Fruit fly (Drosophila melanogaster) whole organism, embryonic: ENCODE measurements around the gene CG32713.

ENCODE experiments used
- Asciz ChIP-seq: fragments of 200-800 bp; sonication (Bioruptor generic); optimal IDR thresholded peaks from 2 replicates; lab custom pipeline; 2017; ENCODE audit warnings: missing biosample characterization, mild to moderate bottlenecking, missing genetic modification characterization, missing genetic modification reagents
- Atf3 ChIP-seq: fragments of 200-800 bp; sonication (Bioruptor generic); optimal IDR thresholded peaks from 3 replicates; lab custom pipeline; 2016; ENCODE audit warnings: missing biosample characterization, missing genetic modification characterization
- Bteb2 ChIP-seq: fragments of 200-800 bp; sonication (Bioruptor generic); optimal IDR thresholded peaks from 2 replicates; lab custom pipeline; 2016; ENCODE audit warnings: missing biosample characterization, missing genetic modification characterization
- CG11723 ChIP-seq: fragments of 200-800 bp; sonication (Bioruptor generic); optimal IDR thresholded peaks from 2 replicates; lab custom pipeline; 2017; ENCODE audit warnings: missing biosample characterization, mild to moderate bottlenecking, missing genetic modification characterization
- CG12236 ChIP-seq: fragments of 200-800 bp; sonication (Bioruptor generic); optimal IDR thresholded peaks from 2 replicates; lab custom pipeline; 2016; ENCODE audit warnings: missing biosample characterization, missing genetic modification characterization
- CG12769 ChIP-seq: fragments of 200-800 bp; sonication (Bioruptor generic); optimal IDR thresholded peaks from 2 replicates; lab custom pipeline; 2019; ENCODE audit warnings: missing biosample characterization, mild to moderate bottlenecking, missing genetic modification characterization, moderate library complexity
- CG13775 ChIP-seq: fragments of 200-800 bp; sonication (Bioruptor generic); optimal IDR thresholded peaks from 3 replicates; lab custom pipeline; 2017; ENCODE audit warnings: missing biosample characterization, mild to moderate bottlenecking, missing genetic modification characterization
- CG15011 ChIP-seq: fragments of 200-800 bp; sonication (Bioruptor generic); optimal IDR thresholded peaks from 3 replicates; lab custom pipeline; 2018; ENCODE audit warnings: missing biosample characterization, mild to moderate bottlenecking, missing genetic modification characterization
- CG3838 ChIP-seq: fragments of 200-800 bp; sonication (Bioruptor generic); optimal IDR thresholded peaks from 3 replicates; lab custom pipeline; 2016; ENCODE audit warnings: missing biosample characterization, missing genetic modification characterization
- CG3995 ChIP-seq: fragments of 200-800 bp; sonication (Bioruptor generic); optimal IDR thresholded peaks from 3 replicates; lab custom pipeline; 2016; ENCODE audit warnings: missing biosample characterization, missing genetic modification characterization
- CG42726 ChIP-seq: fragments of 200-800 bp; sonication (Bioruptor generic); IDR thresholded peaks from 2 replicates; pipeline ENCODE4 v1.3.6; 2022; ENCODE audit warnings: missing biosample characterization, missing genetic modification characterization; ENCODE audit not compliant: partially characterized antibody
- CG4854 ChIP-seq: fragments of 200-800 bp; sonication (Bioruptor generic); optimal IDR thresholded peaks from 2 replicates; lab custom pipeline; 2016; ENCODE audit warnings: missing biosample characterization, missing genetic modification characterization, inconsistent platforms
- CG6683 ChIP-seq: fragments of 200-800 bp; sonication (Bioruptor generic); optimal IDR thresholded peaks from 2 replicates; lab custom pipeline; 2017; ENCODE audit warnings: missing biosample characterization, mild to moderate bottlenecking, missing genetic modification characterization, missing genetic modification reagents
- CG7786 ChIP-seq: fragments of 200-800 bp; sonication (Bioruptor generic); optimal IDR thresholded peaks from 2 replicates; lab custom pipeline; 2016; ENCODE audit warnings: missing biosample characterization, missing genetic modification characterization
- CG8944 ChIP-seq: fragments of 200-800 bp; sonication (Bioruptor generic); optimal IDR thresholded peaks from 3 replicates; lab custom pipeline; 2016; ENCODE audit warnings: missing biosample characterization, missing genetic modification characterization
- CG9437 ChIP-seq: fragments of 200-800 bp; sonication (Bioruptor generic); optimal IDR thresholded peaks from 2 replicates; lab custom pipeline; 2018; ENCODE audit warnings: missing biosample characterization, mild to moderate bottlenecking, missing genetic modification characterization
- Camta ChIP-seq: fragments of 200-800 bp; sonication (Bioruptor generic); optimal IDR thresholded peaks from 2 replicates; lab custom pipeline; 2016; ENCODE audit warnings: missing biosample characterization, missing genetic modification characterization
- Dek ChIP-seq: fragments of 200-800 bp; sonication (Bioruptor generic); optimal IDR thresholded peaks from 3 replicates; lab custom pipeline; 2019; ENCODE audit warnings: missing biosample characterization, mild to moderate bottlenecking, missing genetic modification characterization, moderate library complexity
- Elba2 ChIP-seq: fragments of 200-800 bp; sonication (Bioruptor generic); optimal IDR thresholded peaks from 3 replicates; lab custom pipeline; 2016; ENCODE audit warnings: missing biosample characterization, missing genetic modification characterization
- HmgD ChIP-seq: fragments of 200-800 bp; sonication (Bioruptor generic); optimal IDR thresholded peaks from 3 replicates; lab custom pipeline; 2016; ENCODE audit warnings: missing biosample characterization, missing genetic modification characterization
- Hsf ChIP-seq: fragments of 200-800 bp; sonication (Bioruptor generic); optimal IDR thresholded peaks from 3 replicates; lab custom pipeline; 2016; ENCODE audit warnings: missing biosample characterization, missing genetic modification characterization
- Lim3 ChIP-seq: fragments of 200-800 bp; sonication (Bioruptor generic); IDR thresholded peaks from 2 replicates; pipeline ENCODE4 v1.3.6; 2022; ENCODE audit warnings: missing biosample characterization, missing genetic modification characterization
- Mes4 ChIP-seq: fragments of 200-800 bp; sonication (Bioruptor generic); optimal IDR thresholded peaks from 2 replicates; lab custom pipeline; 2016; ENCODE audit warnings: missing biosample characterization, missing genetic modification characterization
- Neu2 ChIP-seq: fragments of 200-800 bp; sonication (Bioruptor generic); optimal IDR thresholded peaks from 3 replicates; lab custom pipeline; 2016; ENCODE audit warnings: missing biosample characterization, missing genetic modification characterization, borderline replicate concordance
- Six4 ChIP-seq: fragments of 200-800 bp; sonication (Bioruptor generic); optimal IDR thresholded peaks from 2 replicates; lab custom pipeline; 2016; ENCODE audit warnings: missing biosample characterization, missing genetic modification characterization
- Sox102F ChIP-seq: fragments of 200-800 bp; sonication (Bioruptor generic); optimal IDR thresholded peaks from 2 replicates; lab custom pipeline; 2018; ENCODE audit warnings: missing biosample characterization, mild to moderate bottlenecking, missing genetic modification characterization, moderate library complexity
- Tbp ChIP-seq: fragments of >200 bp; optimal IDR thresholded peaks from 2 replicates; lab custom pipeline; 2018; ENCODE audit warnings: missing biosample characterization, missing genetic modification characterization
- Xbp1 ChIP-seq: fragments of 200-800 bp; sonication (Bioruptor generic); optimal IDR thresholded peaks from 3 replicates; lab custom pipeline; 2016; ENCODE audit warnings: missing biosample characterization, mild to moderate bottlenecking, missing genetic modification characterization
- ac ChIP-seq: fragments of 200-800 bp; sonication (Bioruptor generic); optimal IDR thresholded peaks from 3 replicates; lab custom pipeline; 2017; ENCODE audit warnings: missing biosample characterization, mild to moderate bottlenecking, missing genetic modification characterization
- amos ChIP-seq: fragments of 200-800 bp; sonication (Bioruptor generic); IDR thresholded peaks from 2 replicates; pipeline ENCODE4 v1.3.6; 2022; ENCODE audit warnings: missing biosample characterization, missing genetic modification characterization; ENCODE audit not compliant: partially characterized antibody
- ara ChIP-seq: fragments of 200-800 bp; sonication (Bioruptor generic); IDR thresholded peaks from 2 replicates; pipeline ENCODE4 v1.3.6; 2022; ENCODE audit warnings: missing biosample characterization, missing genetic modification characterization
- ash1 ChIP-seq: fragments of 200-800 bp; sonication (Bioruptor generic); optimal IDR thresholded peaks from 2 replicates; lab custom pipeline; 2018; ENCODE audit warnings: missing biosample characterization, mild to moderate bottlenecking, missing genetic modification characterization
- bcd ChIP-seq: fragments of 200-800 bp; sonication (Bioruptor generic); optimal IDR thresholded peaks from 2 replicates; lab custom pipeline; 2017; ENCODE audit warnings: missing biosample characterization, mild to moderate bottlenecking, missing genetic modification characterization
- crp ChIP-seq, 2 experiments: fragments of 200-800 bp; sonication (Bioruptor generic); optimal IDR thresholded peaks; 2 replicates in 1 of 2; 3 replicates in 1 of 2; lab custom pipeline; 2017; ENCODE audit warnings: missing biosample characterization in 2 of 2, missing genetic modification characterization in 2 of 2, mild to moderate bottlenecking in 1 of 2, moderate library complexity in 1 of 2
- dan ChIP-seq: fragments of 200-800 bp; sonication (Bioruptor generic); IDR thresholded peaks from 2 replicates; pipeline ENCODE4 v1.3.6; 2022; ENCODE audit warnings: missing biosample characterization, missing genetic modification characterization
- ems ChIP-seq: fragments of 200-800 bp; sonication (Bioruptor generic); optimal IDR thresholded peaks from 3 replicates; lab custom pipeline; 2016; ENCODE audit warnings: missing biosample characterization, missing genetic modification characterization
- en ChIP-seq: fragments of 200-800 bp; sonication (Bioruptor generic); optimal IDR thresholded peaks from 2 replicates; lab custom pipeline; 2016; ENCODE audit warnings: missing biosample characterization, missing genetic modification characterization
- ewg ChIP-seq: fragments of 200-800 bp; sonication (Bioruptor generic); optimal IDR thresholded peaks from 3 replicates; lab custom pipeline; 2017; ENCODE audit warnings: mild to moderate bottlenecking, missing biosample characterization, missing genetic modification reagents, missing genetic modification characterization
- gcm ChIP-seq: fragments of 200-800 bp; sonication (Bioruptor generic); optimal IDR thresholded peaks from 2 replicates; lab custom pipeline; 2019; ENCODE audit warnings: missing biosample characterization, mild to moderate bottlenecking, missing genetic modification characterization, moderate library complexity
- gfzf ChIP-seq: fragments of 200-800 bp; sonication (Bioruptor generic); optimal IDR thresholded peaks from 2 replicates; lab custom pipeline; 2016; ENCODE audit warnings: missing biosample characterization, mild to moderate bottlenecking, missing genetic modification characterization, moderate library complexity
- hbn ChIP-seq: fragments of 200-800 bp; sonication (Bioruptor generic); IDR thresholded peaks from 2 replicates; pipeline ENCODE4 v1.3.6; 2022; ENCODE audit warnings: missing biosample characterization, missing genetic modification characterization; ENCODE audit not compliant: partially characterized antibody
- lbe ChIP-seq: fragments of 200-800 bp; sonication (Bioruptor generic); optimal IDR thresholded peaks from 2 replicates; lab custom pipeline; 2016; ENCODE audit warnings: missing biosample characterization, mild to moderate bottlenecking, missing genetic modification characterization
- mam ChIP-seq: fragments of 200-800 bp; sonication (Bioruptor generic); optimal IDR thresholded peaks from 3 replicates; lab custom pipeline; 2016; ENCODE audit warnings: missing biosample characterization, missing genetic modification characterization
- mld ChIP-seq: fragments of 200-800 bp; sonication (Bioruptor generic); IDR thresholded peaks from 3 replicates; pipeline ENCODE4 v1.3.6; 2022; ENCODE audit warnings: missing biosample characterization, missing genetic modification characterization; ENCODE audit not compliant: partially characterized antibody
- pb ChIP-seq: fragments of 200-800 bp; sonication (Bioruptor generic); optimal IDR thresholded peaks from 3 replicates; lab custom pipeline; 2016; ENCODE audit warnings: missing biosample characterization, missing genetic modification characterization
- slou ChIP-seq: fragments of 200-800 bp; sonication (Bioruptor generic); optimal IDR thresholded peaks from 3 replicates; lab custom pipeline; 2016; ENCODE audit warnings: missing biosample characterization, missing genetic modification characterization
- tna ChIP-seq: fragments of 200-800 bp; sonication (Bioruptor generic); IDR thresholded peaks from 2 replicates; pipeline ENCODE4 v1.3.6; 2022; ENCODE audit warnings: missing biosample characterization, missing genetic modification characterization; ENCODE audit not compliant: partially characterized antibody
- unpg ChIP-seq: fragments of 200-800 bp; sonication (Bioruptor generic); optimal IDR thresholded peaks from 3 replicates; lab custom pipeline; 2018; ENCODE audit warnings: missing biosample characterization, mild to moderate bottlenecking, missing genetic modification characterization, moderate library complexity
- vfl ChIP-seq: fragments of 200-800 bp; sonication (Bioruptor generic); optimal IDR thresholded peaks from 2 replicates; lab custom pipeline; 2016; ENCODE audit warnings: missing biosample characterization, missing genetic modification characterization
- vvl ChIP-seq: fragments of 200-800 bp; sonication (Bioruptor generic); IDR thresholded peaks from 2 replicates; pipeline ENCODE4 v1.3.6; 2022; ENCODE audit warnings: missing biosample characterization, missing genetic modification characterization
- zfh1 ChIP-seq: fragments of 200-800 bp; sonication (Bioruptor generic); IDR thresholded peaks from 3 replicates; pipeline ENCODE4 v1.3.6; 2022; ENCODE audit warnings: missing biosample characterization, missing genetic modification characterization

The CG32713 gene

dm6 chrX:8408971-8409455, 48.4 kb downstream of the CG32713 start, which contains the start of gene Trf2 (continued):
- TF ChIP-seq CG13775 (GFP tag; lab: Kevin White, UChicago) (no peak), lbe (GFP tag; lab: Kevin White, UChicago) (no peak), CG6683 (GFP tag; lab: Kevin White, UChicago) (no peak), ac (GFP tag; lab: Kevin White, UChicago) (peak; percentile 8), Six4 (GFP tag; lab: Kevin White, UChicago) (no peak), Tbp (GFP tag; lab: Kevin White, UChicago) (peak; percentile 61), HmgD (no peak), vvl (peak; percentile 59), zfh1 (GFP tag; lab: Robert Waterston, UW) (peak; percentile 49; the same call in 2 of the 3 replicates), hbn (GFP tag; lab: Robert Waterston, UW) (no peak), pb (GFP tag; lab: Kevin White, UChicago) (no peak), CG12236 (GFP tag; lab: Kevin White, UChicago) (no peak), Camta (peak; percentile 54), CG7786 (no peak), Bteb2 (GFP tag; lab: Kevin White, UChicago) (no peak), ewg (GFP tag; lab: Kevin White, UChicago) (no peak), ara (GFP tag; lab: Robert Waterston, UW) (no peak), Mes4 (GFP tag; lab: Kevin White, UChicago) (peak; percentile 6), bcd (no peak), Xbp1 (GFP tag; lab: Kevin White, UChicago) (no peak), CG15011 (GFP tag; lab: Kevin White, UChicago) (no peak), CG3995 (GFP tag; lab: Kevin White, UChicago) (no peak), Elba2 (GFP tag; lab: Kevin White, UChicago) (no peak), CG4854 (no peak), Lim3 (GFP tag; lab: Robert Waterston, UW) (no peak), Asciz (GFP tag; lab: Kevin White, UChicago) (no peak), slou (GFP tag; lab: Kevin White, UChicago) (no peak), ems (GFP tag; lab: Kevin White, UChicago) (peak; percentile 1), gcm (no peak), gfzf (GFP tag; lab: Kevin White, UChicago) (peak; percentile 90), Neu2 (GFP tag; lab: Kevin White, UChicago) (no peak), CG42726 (peak; percentile 31; the same call in 1 of the 2 replicates), en (GFP tag; lab: Kevin White, UChicago) (no peak), CG12769 (no peak), dan (GFP tag; lab: Robert Waterston, UW) (no peak), CG9437 (GFP tag; lab: Kevin White, UChicago) (no peak), CG3838 (GFP tag; lab: Kevin White, UChicago) (no peak), mam (peak; percentile 11), CG8944 (GFP tag; lab: Kevin White, UChicago) (no peak), Sox102F (no peak), amos (GFP tag; lab: Robert Waterston, UW) (peak; percentile 54; the same call in 1 of the 2 replicates), crp (GFP tag; optimal IDR thresholded peaks at IDR 0.05; lab: Kevin White, UChicago) (peak in 1 of 2 experiments; percentile 83), tna (no peak; the same call in 1 of the 2 replicates), CG11723 (GFP tag; lab: Kevin White, UChicago) (no peak), vfl (no peak), unpg (GFP tag; lab: Kevin White, UChicago) (no peak), Dek (tag; lab: Kevin White, UChicago) (no peak), Hsf (GFP tag; lab: Kevin White, UChicago) (no peak), mld (GFP tag; lab: Robert Waterston, UW) (no peak), ash1 (GFP tag; lab: Kevin White, UChicago) (no peak), Atf3 (GFP tag; lab: Kevin White, UChicago) (no peak)
